Fruit fly (Drosophila melanogaster) whole organism, embryonic: ENCODE results near the gene CG14221.

Experiments
- Atf3 ChIP-seq: fragments of 200-800 bp; sonication (Bioruptor generic); optimal IDR thresholded peaks from 3 replicates; lab custom pipeline; 2016; ENCODE audit warnings: missing biosample characterization, missing genetic modification characterization
- Bgb ChIP-seq: fragments of 200-800 bp; sonication (Bioruptor generic); IDR thresholded peaks from 2 replicates; pipeline ENCODE4 v1.3.6; 2022; ENCODE audit warnings: missing biosample characterization, missing genetic modification characterization; ENCODE audit not compliant: partially characterized antibody
- CG11723 ChIP-seq: fragments of 200-800 bp; sonication (Bioruptor generic); optimal IDR thresholded peaks from 2 replicates; lab custom pipeline; 2017; ENCODE audit warnings: missing biosample characterization, mild to moderate bottlenecking, missing genetic modification characterization
- CG12769 ChIP-seq: fragments of 200-800 bp; sonication (Bioruptor generic); optimal IDR thresholded peaks from 2 replicates; lab custom pipeline; 2019; ENCODE audit warnings: missing biosample characterization, mild to moderate bottlenecking, missing genetic modification characterization, moderate library complexity
- CG1529 ChIP-seq: fragments of 200-800 bp; sonication (Bioruptor generic); optimal IDR thresholded peaks from 3 replicates; lab custom pipeline; 2018; ENCODE audit warnings: missing biosample characterization, missing genetic modification characterization
- CG17612 ChIP-seq: fragments of 200-800 bp; sonication (Bioruptor generic); IDR thresholded peaks from 2 replicates; pipeline ENCODE4 v1.3.6; 2022; ENCODE audit warnings: missing biosample characterization, missing genetic modification characterization
- CG1832 ChIP-seq: fragments of 200-800 bp; sonication (Bioruptor generic); optimal IDR thresholded peaks from 2 replicates; lab custom pipeline; 2017; ENCODE audit warnings: missing biosample characterization, mild to moderate bottlenecking, missing genetic modification characterization, inconsistent platforms
- CG2712 ChIP-seq: fragments of 200-800 bp; optimal IDR thresholded peaks from 3 replicates; lab custom pipeline; 2019; ENCODE audit warnings: missing biosample characterization, mild to moderate bottlenecking, missing genetic modification characterization, moderate library complexity
- CG42726 ChIP-seq: fragments of 200-800 bp; sonication (Bioruptor generic); IDR thresholded peaks from 2 replicates; pipeline ENCODE4 v1.3.6; 2022; ENCODE audit warnings: missing biosample characterization, missing genetic modification characterization; ENCODE audit not compliant: partially characterized antibody
- CG6254 ChIP-seq: fragments of 200-800 bp; sonication (Bioruptor generic); optimal IDR thresholded peaks from 3 replicates; lab custom pipeline; 2017; ENCODE audit warnings: mild to moderate bottlenecking, missing biosample characterization, missing genetic modification reagents, missing genetic modification characterization
- CG6272 ChIP-seq: fragments of 200-800 bp; sonication (Bioruptor generic); IDR thresholded peaks from 2 replicates; pipeline ENCODE4 v1.3.6; 2022; ENCODE audit warnings: missing biosample characterization, missing genetic modification characterization
- CG6683 ChIP-seq: fragments of 200-800 bp; sonication (Bioruptor generic); optimal IDR thresholded peaks from 2 replicates; lab custom pipeline; 2017; ENCODE audit warnings: missing biosample characterization, mild to moderate bottlenecking, missing genetic modification characterization, missing genetic modification reagents
- CG6854 ChIP-seq: fragments of 200-800 bp; sonication (Bioruptor generic); optimal IDR thresholded peaks from 3 replicates; lab custom pipeline; 2017; ENCODE audit warnings: missing biosample characterization, mild to moderate bottlenecking, missing genetic modification characterization
- CG7357 ChIP-seq: fragments of 200-800 bp; sonication (Bioruptor generic); IDR thresholded peaks from 3 replicates; pipeline ENCODE4 v1.3.6; 2022; ENCODE audit warnings: missing biosample characterization, missing genetic modification characterization
- CG7786 ChIP-seq: fragments of 200-800 bp; sonication (Bioruptor generic); optimal IDR thresholded peaks from 2 replicates; lab custom pipeline; 2016; ENCODE audit warnings: missing biosample characterization, missing genetic modification characterization
- CG8478 ChIP-seq: fragments of >200 bp; optimal IDR thresholded peaks from 2 replicates; lab custom pipeline; 2018
- CG9609 ChIP-seq: fragments of 200-800 bp; sonication (Bioruptor generic); optimal IDR thresholded peaks from 3 replicates; lab custom pipeline; 2016; ENCODE audit warnings: missing biosample characterization, missing genetic modification characterization
- Camta ChIP-seq: fragments of 200-800 bp; sonication (Bioruptor generic); optimal IDR thresholded peaks from 2 replicates; lab custom pipeline; 2016; ENCODE audit warnings: missing biosample characterization, missing genetic modification characterization
- CrebB ChIP-seq: fragments of 200-800 bp; sonication (Bioruptor generic); optimal IDR thresholded peaks from 3 replicates; lab custom pipeline; 2018; ENCODE audit warnings: missing biosample characterization, mild to moderate bottlenecking, missing genetic modification characterization
- HHEX ChIP-seq: fragments of 200-800 bp; sonication (Bioruptor generic); optimal IDR thresholded peaks from 3 replicates; lab custom pipeline; 2017; ENCODE audit warnings: missing biosample characterization, mild to moderate bottlenecking, missing genetic modification characterization, missing genetic modification reagents
- Hr51 ChIP-seq, 2 experiments: fragments of 200-800 bp; sonication (Bioruptor generic); optimal IDR thresholded peaks; 2 replicates in 1 of 2; 3 replicates in 1 of 2; lab custom pipeline; 2016 to 2018; ENCODE audit warnings: missing biosample characterization in 2 of 2, missing genetic modification characterization in 2 of 2, mild to moderate bottlenecking in 1 of 2, moderate library complexity in 1 of 2
- Lhr ChIP-seq: fragments of 200-800 bp; sonication (Bioruptor generic); optimal IDR thresholded peaks from 3 replicates; lab custom pipeline; 2017; ENCODE audit warnings: mild to moderate bottlenecking, missing biosample characterization, missing genetic modification reagents, missing genetic modification characterization
- MBD-R2 ChIP-seq: fragments of 200-800 bp; sonication (Bioruptor generic); IDR thresholded peaks from 2 replicates; pipeline ENCODE4 v1.3.6; 2022; ENCODE audit warnings: missing biosample characterization, missing genetic modification characterization
- MESR4 ChIP-seq: fragments of 200-800 bp; sonication (Bioruptor generic); optimal IDR thresholded peaks from 2 replicates; lab custom pipeline; 2018; ENCODE audit warnings: missing biosample characterization, mild to moderate bottlenecking, missing genetic modification characterization, moderate library complexity
- MTF-1 ChIP-seq: fragments of 200-800 bp; sonication (Bioruptor generic); optimal IDR thresholded peaks from 2 replicates; lab custom pipeline; 2018; ENCODE audit warnings: missing biosample characterization, mild to moderate bottlenecking, missing genetic modification characterization, borderline replicate concordance
- Mad ChIP-seq: fragments of 200-800 bp; sonication (Bioruptor generic); optimal IDR thresholded peaks from 2 replicates; lab custom pipeline; 2016; ENCODE audit warnings: missing biosample characterization, missing genetic modification characterization
- Med ChIP-seq: fragments of 200-800 bp; sonication (Bioruptor generic); peaks from one replicate; lab custom pipeline; 2016; ENCODE audit warnings: missing biosample characterization, missing genetic modification characterization, mild to moderate bottlenecking, inconsistent platforms, moderate library complexity
- Xrp1 ChIP-seq: fragments of 200-800 bp; sonication (Bioruptor generic); IDR thresholded peaks from 2 replicates; pipeline ENCODE4 v1.3.6; 2022; ENCODE audit warnings: missing biosample characterization, missing genetic modification characterization
- btn ChIP-seq: fragments of 200-800 bp; sonication (Bioruptor generic); optimal IDR thresholded peaks from 2 replicates; lab custom pipeline; 2016; ENCODE audit warnings: missing biosample characterization, missing genetic modification characterization
- cwo ChIP-seq: fragments of 200-800 bp; sonication (Bioruptor generic); optimal IDR thresholded peaks from 3 replicates; lab custom pipeline; 2017; ENCODE audit warnings: missing biosample characterization, missing genetic modification characterization, mild to moderate bottlenecking, moderate library complexity, missing genetic modification reagents
- gfzf ChIP-seq: fragments of 200-800 bp; sonication (Bioruptor generic); optimal IDR thresholded peaks from 2 replicates; lab custom pipeline; 2016; ENCODE audit warnings: missing biosample characterization, mild to moderate bottlenecking, missing genetic modification characterization, moderate library complexity
- jigr1 ChIP-seq: fragments of 200-800 bp; sonication (Bioruptor generic); IDR thresholded peaks from 3 replicates; pipeline ENCODE4 v1.3.6; 2022; ENCODE audit warnings: missing biosample characterization, missing genetic modification characterization
- nerfin-1 ChIP-seq: fragments of 200-800 bp; sonication (Bioruptor generic); optimal IDR thresholded peaks from 3 replicates; lab custom pipeline; 2019; ENCODE audit warnings: missing biosample characterization, mild to moderate bottlenecking, missing genetic modification characterization, moderate library complexity
- pho ChIP-seq: fragments of 200-800 bp; sonication (Bioruptor generic); optimal IDR thresholded peaks from 2 replicates; lab custom pipeline; 2016; ENCODE audit warnings: missing biosample characterization, missing genetic modification characterization
- pita ChIP-seq: fragments of 200-800 bp; sonication (Bioruptor generic); optimal IDR thresholded peaks from 2 replicates; lab custom pipeline; 2017; ENCODE audit warnings: missing biosample characterization, mild to moderate bottlenecking, missing genetic modification characterization
- pnt ChIP-seq: fragments of 200-800 bp; sonication (Bioruptor generic); optimal IDR thresholded peaks from 3 replicates; lab custom pipeline; 2016; ENCODE audit warnings: missing biosample characterization, missing genetic modification characterization
- run ChIP-seq: fragments of 200-800 bp; sonication (Bioruptor generic); optimal IDR thresholded peaks from 3 replicates; lab custom pipeline; 2018; ENCODE audit warnings: missing biosample characterization, mild to moderate bottlenecking, missing genetic modification characterization
- scrt ChIP-seq: fragments of 200-800 bp; sonication (Bioruptor generic); optimal IDR thresholded peaks from 2 replicates; lab custom pipeline; 2018; ENCODE audit warnings: missing biosample characterization, mild to moderate bottlenecking, missing genetic modification characterization, moderate library complexity
- sd ChIP-seq: fragments of 200-800 bp; sonication (Bioruptor generic); optimal IDR thresholded peaks from 3 replicates; lab custom pipeline; 2018; ENCODE audit warnings: missing biosample characterization, mild to moderate bottlenecking, missing genetic modification characterization, moderate library complexity
- sisA ChIP-seq: fragments of 200-800 bp; sonication (Bioruptor generic); IDR thresholded peaks from 2 replicates; pipeline ENCODE4 v1.3.6; 2022; ENCODE audit warnings: missing biosample characterization, missing genetic modification characterization
- sna ChIP-seq: fragments of 200-800 bp; sonication (Bioruptor generic); IDR thresholded peaks from 2 replicates; pipeline ENCODE4 v1.3.6; 2022; ENCODE audit warnings: missing biosample characterization, missing genetic modification characterization; ENCODE audit not compliant: partially characterized antibody
- tx ChIP-seq: fragments of 200-800 bp; sonication (Bioruptor generic); optimal IDR thresholded peaks from 2 replicates; lab custom pipeline; 2016; ENCODE audit warnings: missing biosample characterization, missing genetic modification characterization
- wor ChIP-seq: fragments of 200-800 bp; sonication (Bioruptor generic); IDR thresholded peaks from 2 replicates; pipeline ENCODE4 v1.3.6; 2022; ENCODE audit warnings: missing biosample characterization, missing genetic modification characterization

Gene CG14221

DNA sequence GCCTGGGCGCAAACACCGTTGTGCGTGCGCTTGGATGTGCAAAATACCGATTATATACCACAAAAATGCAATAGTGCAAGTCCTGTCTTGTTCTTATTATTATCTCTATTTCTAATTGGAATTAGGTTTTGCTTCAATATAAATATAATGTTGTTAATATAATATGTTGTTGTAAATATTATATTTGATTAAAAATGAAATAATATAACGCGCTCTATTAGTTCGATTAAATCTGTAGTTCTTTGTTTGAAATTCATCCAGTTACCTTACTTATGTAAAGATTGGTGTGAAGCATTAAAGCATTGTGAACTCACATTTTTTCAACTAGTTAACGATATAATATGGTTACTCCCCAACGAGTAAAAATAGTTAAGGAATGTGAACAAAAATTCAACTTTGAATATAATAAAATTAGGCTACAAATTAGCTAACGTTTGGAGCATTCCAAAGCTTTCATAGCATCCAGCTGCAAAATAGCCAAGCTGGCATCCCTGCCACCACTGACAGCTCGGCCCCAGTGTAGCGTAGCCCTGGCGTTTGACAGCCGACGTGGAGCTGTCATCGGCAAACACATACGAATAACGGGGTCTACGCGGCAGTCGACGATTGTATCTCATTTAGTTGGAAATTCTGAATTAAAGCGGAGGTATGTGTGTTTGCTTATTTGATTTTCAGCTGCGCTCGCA is 21.9 kb upstream of the CG14221 start, which contains the start of the genes CG12237 and Sec61gamma (continued):
- TF ChIP-seq MTF-1 (GFP tag; lab: Kevin White, UChicago), result no peak
- TF ChIP-seq CG9609, result peak; percentile 24
- TF ChIP-seq cwo (GFP tag; lab: Kevin White, UChicago), result no peak
- peak; percentile 9 for TF ChIP-seq Mad (GFP tag; lab: Kevin White, UChicago)
- no peak for TF ChIP-seq pnt (GFP tag; lab: Kevin White, UChicago)
- no peak for TF ChIP-seq CG6683 (GFP tag; lab: Kevin White, UChicago)
- TF ChIP-seq tx, result no peak
- peak; percentile 0 for TF ChIP-seq CrebB (tag; lab: Kevin White, UChicago)
- TF ChIP-seq CG6854 (GFP tag; lab: Kevin White, UChicago), result no peak
- peak; percentile 11 for TF ChIP-seq HHEX (GFP tag; lab: Kevin White, UChicago)
- TF ChIP-seq CG42726, result peak; percentile 33; the same call in 1 of the 2 replicates
- no peak for TF ChIP-seq jigr1 (GFP tag; lab: Robert Waterston, UW)
- TF ChIP-seq CG12769, result no peak
- TF ChIP-seq Hr51 (GFP tag; optimal IDR thresholded peaks at IDR 0.05; lab: Kevin White, UChicago), result no peak
- TF ChIP-seq scrt (GFP tag; lab: Kevin White, UChicago), result no peak
- 0 out of 2 replicates have a peak, but pooled peaks have one; percentile 12 for TF ChIP-seq sisA (GFP tag; lab: Robert Waterston, UW)
- TF ChIP-seq Lhr (GFP tag; lab: Kevin White, UChicago), result no peak
- TF ChIP-seq pho (GFP tag; lab: Kevin White, UChicago), result peak; percentile 10
- peak; percentile 39 for TF ChIP-seq gfzf (GFP tag; lab: Kevin White, UChicago)
- no peak for TF ChIP-seq btn (GFP tag; lab: Kevin White, UChicago)
- TF ChIP-seq pita, result no peak
- no peak for TF ChIP-seq wor (GFP tag; lab: Robert Waterston, UW)
- TF ChIP-seq nerfin-1 (tag; lab: Kevin White, UChicago), result peak; percentile 10
- peak; percentile 85 for TF ChIP-seq MBD-R2
- peak; percentile 84 for TF ChIP-seq MESR4 (GFP tag; lab: Kevin White, UChicago)
- TF ChIP-seq sna, result no peak
- TF ChIP-seq CG1529 (GFP tag; lab: Kevin White, UChicago), result no peak
- no peak for TF ChIP-seq CG7786
- TF ChIP-seq Atf3 (GFP tag; lab: Kevin White, UChicago), result no peak
- no peak for TF ChIP-seq CG11723 (GFP tag; lab: Kevin White, UChicago)
- peak; percentile 48 for TF ChIP-seq CG2712 (tag; lab: Kevin White, UChicago)
- no peak for TF ChIP-seq Xrp1 (GFP tag; lab: Robert Waterston, UW)

DNA sequence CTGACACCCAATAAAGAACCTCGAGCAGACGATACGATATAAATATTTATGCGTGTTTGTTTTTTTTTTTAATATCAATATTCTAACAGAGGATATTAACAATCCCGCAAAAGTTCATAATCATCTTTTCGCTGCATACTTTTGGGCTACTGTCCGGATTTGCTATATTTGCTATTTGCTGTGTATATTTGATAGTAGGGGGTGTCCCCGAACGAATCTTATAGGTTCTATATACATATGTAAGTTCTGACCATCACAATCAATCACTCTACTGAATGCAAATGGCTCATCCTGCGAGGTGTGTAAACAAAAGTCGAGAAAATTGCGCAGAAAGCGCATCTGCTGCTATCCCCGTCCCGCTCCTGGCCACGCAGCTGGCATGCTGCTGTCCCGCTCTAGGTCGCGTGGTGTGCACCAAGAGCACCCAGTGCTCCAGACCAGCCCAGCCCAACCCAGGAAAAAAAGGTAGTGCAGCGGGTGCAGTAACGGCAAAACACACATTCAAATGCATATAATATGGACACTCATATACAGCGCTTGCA is 19.7 kb upstream of the CG14221 start:
- TF ChIP-seq sd (tag; lab: Kevin White, UChicago) (no peak), Camta (GFP tag; lab: Kevin White, UChicago) (no peak), MBD-R2 (peak; percentile 34; the same call in 1 of the 2 replicates), CG6272 (GFP tag; lab: Robert Waterston, UW) (no peak), Bgb (GFP tag; lab: Robert Waterston, UW) (0 out of 2 replicates have a peak, but pooled peaks have one; percentile 13), run (tag; lab: Kevin White, UChicago) (no peak), CG6254 (GFP tag; lab: Kevin White, UChicago) (peak; percentile 46), CG17612 (GFP tag; lab: Robert Waterston, UW) (no peak), CG8478 (lab: Kevin White, UChicago) (peak; percentile 59), CG7357 (GFP tag; lab: Robert Waterston, UW) (no peak), Med (peak; percentile 37), CG1832 (GFP tag; lab: Kevin White, UChicago) (peak; percentile 66), Mad (GFP tag; lab: Kevin White, UChicago) (no peak)
